Worm (Caenorhabditis elegans) whole organism, young adult: Measurements from ENCODE around the gene ZC178.2.

Experiments used
- B0019.2 ChIP-seq: fragments of 200-800 bp; sonication (Bioruptor generic); conservative IDR thresholded peaks from 2 replicates; pipeline ENCODE4 v1.3.6; 2022; ENCODE audit warnings: missing genetic modification reagents, missing genetic modification characterization, missing compliant biosample characterization
- B0035.1 ChIP-seq: sonication (generic microtip); optimal IDR thresholded peaks from 2 replicates; lab custom pipeline; 2016; ENCODE audit warnings: missing genetic modification characterization, mild to moderate bottlenecking, missing compliant biosample characterization, missing genotype, missing genetic modification reagents
- B0336.3 ChIP-seq: fragments of 200-800 bp; sonication (Bioruptor generic); IDR thresholded peaks from 2 replicates; pipeline ENCODE4 v1.3.6; 2022; ENCODE audit warnings: missing genetic modification characterization, missing compliant biosample characterization
- C06A6.2 ChIP-seq: fragments of 200-800 bp; sonication (Bioruptor generic); conservative IDR thresholded peaks from 2 replicates; pipeline ENCODE4 v1.3.6; 2022; ENCODE audit warnings: missing genetic modification characterization, missing compliant biosample characterization
- F33H1.4 ChIP-seq: fragments of 200-800 bp; sonication (Bioruptor generic); IDR thresholded peaks from 2 replicates; pipeline ENCODE4 v1.3.6; 2022; ENCODE audit warnings: missing genetic modification reagents, missing genetic modification characterization, missing compliant biosample characterization
- F49E8.2 ChIP-seq: sonication (generic microtip); optimal IDR thresholded peaks from 3 replicates; lab custom pipeline; 2017; ENCODE audit warnings: missing genetic modification characterization, mild to moderate bottlenecking, missing compliant biosample characterization, antibody characterized with exemption, moderate library complexity; ENCODE audit not compliant: insufficient read depth
- F57C9.4 ChIP-seq: sonication (generic microtip); optimal IDR thresholded peaks from 2 replicates; lab custom pipeline; 2017; ENCODE audit warnings: mild to moderate bottlenecking, missing genetic modification characterization, missing compliant biosample characterization
- K12H6.12 ChIP-seq: fragments of 200-800 bp; sonication (Bioruptor generic); optimal IDR thresholded peaks from 2 replicates; lab custom pipeline; 2018; ENCODE audit warnings: mild to moderate bottlenecking, missing genetic modification characterization, missing compliant biosample characterization
- T26A5.8 ChIP-seq: sonication (generic microtip); optimal IDR thresholded peaks from 2 replicates; lab custom pipeline; 2016; ENCODE audit warnings: missing genetic modification characterization, missing compliant biosample characterization
- aptf-3 ChIP-seq: fragments of 200-800 bp; sonication (Bioruptor generic); IDR thresholded peaks from 2 replicates; pipeline ENCODE4 v1.3.6; 2022; ENCODE audit warnings: missing genetic modification characterization, missing compliant biosample characterization
- atf-7 ChIP-seq: sonication (generic microtip); optimal IDR thresholded peaks from 2 replicates; lab custom pipeline; 2017; ENCODE audit warnings: mild to moderate bottlenecking, missing genetic modification characterization, missing compliant biosample characterization
- attf-5 ChIP-seq: fragments of 200-800 bp; sonication (Bioruptor generic); optimal IDR thresholded peaks from 2 replicates; lab custom pipeline; 2018; ENCODE audit warnings: mild to moderate bottlenecking, missing genetic modification characterization, missing compliant biosample characterization
- bed-1 ChIP-seq: fragments of 200-800 bp; sonication (Bioruptor generic); IDR thresholded peaks from 2 replicates; pipeline ENCODE4 v1.3.6; 2022; ENCODE audit warnings: missing genetic modification reagents, missing genetic modification characterization, missing compliant biosample characterization
- ccch-3 ChIP-seq: fragments of 200-800 bp; sonication (Bioruptor generic); optimal IDR thresholded peaks from 2 replicates; lab custom pipeline; 2018; ENCODE audit warnings: mild to moderate bottlenecking, missing genetic modification characterization, missing compliant biosample characterization
- ceh-27 ChIP-seq: fragments of 200-800 bp; sonication (Bioruptor generic); optimal IDR thresholded peaks from 2 replicates; lab custom pipeline; 2018; ENCODE audit warnings: mild to moderate bottlenecking, missing genetic modification characterization, moderate library complexity, missing compliant biosample characterization
- ceh-40 ChIP-seq: fragments of 200-800 bp; sonication (Bioruptor generic); IDR thresholded peaks from 2 replicates; pipeline ENCODE4 v1.3.6; 2022; ENCODE audit warnings: missing genetic modification characterization, missing compliant biosample characterization
- ceh-58 ChIP-seq: fragments of 200-800 bp; sonication (Bioruptor generic); IDR thresholded peaks from 2 replicates; pipeline ENCODE4 v1.3.6; 2022; ENCODE audit warnings: missing genetic modification characterization, missing compliant biosample characterization
- ceh-79 ChIP-seq: sonication (generic microtip); optimal IDR thresholded peaks from 2 replicates; lab custom pipeline; 2017; ENCODE audit warnings: mild to moderate bottlenecking, missing genetic modification characterization, missing compliant biosample characterization
- dpff-1 ChIP-seq: sonication (generic microtip); optimal IDR thresholded peaks from 2 replicates; lab custom pipeline; 2017; ENCODE audit warnings: mild to moderate bottlenecking, missing genetic modification characterization, missing compliant biosample characterization
- fkh-3 ChIP-seq: sonication (generic microtip); optimal IDR thresholded peaks from 2 replicates; lab custom pipeline; 2016; ENCODE audit warnings: mild to moderate bottlenecking, missing genetic modification characterization, missing compliant biosample characterization
- hlh-12 ChIP-seq: sonication (generic microtip); optimal IDR thresholded peaks from 2 replicates; lab custom pipeline; 2016; ENCODE audit warnings: missing genetic modification characterization, missing compliant biosample characterization
- hmg-20 ChIP-seq: fragments of 200-800 bp; sonication (Bioruptor generic); IDR thresholded peaks from 2 replicates; pipeline ENCODE4 v1.3.6; 2022; ENCODE audit warnings: missing genetic modification reagents, missing genetic modification characterization, missing compliant biosample characterization
- let-607 ChIP-seq, 2 experiments: fragments of 200-800 bp in 1 of 2; sonication (Bioruptor generic) in 1 of 2; sonication (generic microtip) in 1 of 2; optimal IDR thresholded peaks; 2 replicates each; lab custom pipeline; 2016 to 2018; ENCODE audit warnings: mild to moderate bottlenecking in 2 of 2, missing compliant biosample characterization in 2 of 2, missing genetic modification characterization in 2 of 2, moderate library complexity in 2 of 2, missing genotype in 1 of 2
- lsy-27 ChIP-seq: sonication (generic microtip); optimal IDR thresholded peaks from 2 replicates; lab custom pipeline; 2017; ENCODE audit warnings: missing genetic modification characterization, mild to moderate bottlenecking, missing compliant biosample characterization, antibody characterized with exemption, missing genotype, borderline replicate concordance; ENCODE audit not compliant: insufficient read depth
- madf-6 ChIP-seq: fragments of 200-800 bp; sonication (Bioruptor generic); IDR thresholded peaks from 2 replicates; pipeline ENCODE4 v1.3.6; 2022; ENCODE audit warnings: missing genetic modification reagents, missing genetic modification characterization, missing compliant biosample characterization
- madf-8 ChIP-seq: fragments of 200-800 bp; sonication (Bioruptor generic); conservative IDR thresholded peaks from 2 replicates; pipeline ENCODE4 v1.3.6; 2022; ENCODE audit warnings: missing genetic modification reagents, missing genetic modification characterization, missing compliant biosample characterization
- mcd-1 ChIP-seq: fragments of 200-800 bp; sonication (Bioruptor generic); IDR thresholded peaks from 2 replicates; pipeline ENCODE4 v1.3.6; 2022; ENCODE audit warnings: missing genetic modification reagents, missing genetic modification characterization, missing compliant biosample characterization
- mes-4 ChIP-seq: sonication (generic microtip); optimal IDR thresholded peaks from 2 replicates; lab custom pipeline; 2016; ENCODE audit warnings: missing genotype, missing genetic modification characterization, missing compliant biosample characterization
- nhr-80 ChIP-seq: sonication (generic microtip); optimal IDR thresholded peaks from 2 replicates; lab custom pipeline; 2016; ENCODE audit warnings: missing genetic modification characterization, missing compliant biosample characterization
- nhr-90 ChIP-seq: sonication (generic microtip); optimal IDR thresholded peaks from 2 replicates; lab custom pipeline; 2016; ENCODE audit warnings: missing genotype, mild to moderate bottlenecking, missing genetic modification characterization, missing compliant biosample characterization
- rcor-1 ChIP-seq: fragments of 200-800 bp; sonication (Bioruptor generic); IDR thresholded peaks from 2 replicates; pipeline ENCODE4 v1.3.6; 2022; ENCODE audit warnings: missing genetic modification reagents, missing genetic modification characterization, missing compliant biosample characterization
- rec-8 ChIP-seq, 2 experiments: sonication (generic microtip); optimal IDR thresholded peaks; 2 replicates each; lab custom pipeline; 2016; ENCODE audit warnings: mild to moderate bottlenecking in 2 of 2, missing genetic modification characterization in 2 of 2, missing genetic modification reagents in 2 of 2, missing genotype in 2 of 2, missing biosample characterization in 1 of 2, missing compliant biosample characterization in 1 of 2, moderate library complexity in 1 of 2
- repo-1 ChIP-seq: sonication (generic microtip); optimal IDR thresholded peaks from 2 replicates; lab custom pipeline; 2017; ENCODE audit warnings: mild to moderate bottlenecking, missing genetic modification characterization, missing compliant biosample characterization
- sea-2 ChIP-seq: fragments of 200-800 bp; sonication (Bioruptor generic); IDR thresholded peaks from 2 replicates; pipeline ENCODE4 v1.3.6; 2022; ENCODE audit warnings: missing genetic modification characterization, missing compliant biosample characterization
- unc-130 ChIP-seq: sonication (generic microtip); optimal IDR thresholded peaks from 2 replicates; lab custom pipeline; 2016; ENCODE audit warnings: missing genetic modification reagents, missing genetic modification characterization, missing compliant biosample characterization
- xnd-1 ChIP-seq: sonication (generic microtip); optimal IDR thresholded peaks from 2 replicates; lab custom pipeline; 2016; ENCODE audit warnings: missing genotype, missing genetic modification reagents, missing genetic modification characterization, missing compliant biosample characterization

Gene ZC178.2

ce11 chrV:8753395-8753794 lies 41.6 kb upstream of the ZC178.2 start, which contains the start of gene B0507.5:
TSS of gene B0507.5 (plus strand) at chrV:8753695.
- TF ChIP-seq repo-1 (tag; lab: Kevin White, UChicago) (no peak), ceh-58 (GFP tag; lab: Robert Waterston, UW) (no peak), mes-4 (tag; lab: Kevin White, UChicago) (no peak), aptf-3 (no peak), madf-8 (GFP tag; lab: Robert Waterston, UW) (no peak), lsy-27 (tag; lab: Kevin White, UChicago) (no peak), F33H1.4 (no peak), ccch-3 (GFP tag; lab: Kevin White, UChicago) (no peak), ceh-40 (GFP tag; lab: Robert Waterston, UW) (no peak), let-607 (tag; optimal IDR thresholded peaks at IDR 0.05; lab: Kevin White, UChicago) (no peak), nhr-90 (no peak), C06A6.2 (GFP tag; lab: Robert Waterston, UW) (no peak), hmg-20 (GFP tag; lab: Robert Waterston, UW) (no peak), F57C9.4 (tag; lab: Kevin White, UChicago) (no peak), sea-2 (no peak), dpff-1 (tag; lab: Kevin White, UChicago) (no peak), hlh-12 (tag; lab: Kevin White, UChicago) (no peak), madf-6 (GFP tag; lab: Robert Waterston, UW) (no peak)

DNA sequence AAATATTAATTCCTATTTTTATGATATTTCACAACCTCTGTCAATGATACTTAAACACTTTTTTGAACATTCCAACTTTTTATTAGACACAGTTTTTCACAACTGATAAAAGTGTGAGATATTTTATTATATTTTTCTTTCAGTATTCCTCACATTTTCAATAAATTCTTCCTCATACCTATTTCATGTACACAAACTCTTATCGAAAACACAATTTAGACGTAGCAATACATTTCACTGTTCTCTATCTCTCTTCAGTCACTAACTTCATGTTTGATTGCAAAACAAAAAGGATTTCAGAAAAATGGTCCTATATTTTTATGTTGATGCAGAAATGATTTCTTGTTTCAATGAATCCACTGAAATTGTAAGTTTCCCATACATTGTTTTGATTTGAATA lies 34.0 kb upstream of the ZC178.2 start, which contains the start of gene B0507.6:
Gene B0507.6 (plus strand): TSS at position 301 of the 400 bp plus-strand sequence.
- TF ChIP-seq B0336.3 (GFP tag; lab: Robert Waterston, UW) (no peak), rec-8 (tag; optimal IDR thresholded peaks at IDR 0.05; lab: Kevin White, UChicago) (no peak), F49E8.2 (no peak), xnd-1 (tag; lab: Kevin White, UChicago) (no peak), mcd-1 (GFP tag; lab: Robert Waterston, UW) (no peak), K12H6.12 (tag; lab: Kevin White, UChicago) (no peak), atf-7 (tag; lab: Kevin White, UChicago) (no peak), B0035.1 (tag; lab: Kevin White, UChicago) (no peak)

- TF ChIP-seq bed-1 (GFP tag; lab: Robert Waterston, UW) (no peak), lsy-27 (tag; lab: Kevin White, UChicago) (no peak), nhr-80 (no peak), fkh-3 (tag; lab: Kevin White, UChicago) (no peak), ceh-27 (GFP tag; lab: Kevin White, UChicago) (no peak), attf-5 (GFP tag; lab: Kevin White, UChicago) (no peak), rcor-1 (GFP tag; lab: Robert Waterston, UW) (no peak), T26A5.8 (tag; lab: Kevin White, UChicago) (no peak), let-607 (tag; optimal IDR thresholded peaks at IDR 0.05; lab: Kevin White, UChicago) (no peak), unc-130 (GFP tag; lab: Kevin White, UChicago) (no peak), B0019.2 (GFP tag; lab: Robert Waterston, UW) (no peak), ceh-79 (tag; lab: Kevin White, UChicago) (no peak)
Measured at ce11 chrV:8739136-8739535, 27.3 kb upstream of the ZC178.2 start, which contains the start of gene ZC196.2. TSS of gene ZC196.2 (plus strand) at chrV:8739436.
